Worm (Caenorhabditis elegans) whole organism, mixed stage, embryonic: ENCODE data around the gene F40G9.17.

Source experiments
- M03D4.4 ChIP-seq: sonication (generic microtip); optimal IDR thresholded peaks from 2 replicates; lab custom pipeline; 2017; ENCODE audit warnings: mild to moderate bottlenecking, missing genetic modification characterization, missing compliant biosample characterization
- bed-3 ChIP-seq: fragments of 200-800 bp; sonication (Bioruptor generic); optimal IDR thresholded peaks from 3 replicates; lab custom pipeline; 2018; ENCODE audit warnings: mild to moderate bottlenecking, missing genetic modification characterization, moderate library complexity, missing compliant biosample characterization
- blmp-1 ChIP-seq: fragments of 150-350 bp; optimal IDR thresholded peaks from 2 replicates; lab custom pipeline; 2014; ENCODE audit warnings: missing biosample characterization, missing genetic modification characterization
- ceh-39 ChIP-seq: fragments of 150-350 bp; optimal IDR thresholded peaks from 2 replicates; lab custom pipeline; 2014; ENCODE audit warnings: missing biosample characterization, missing genetic modification characterization
- ceh-43 ChIP-seq: fragments of 200-800 bp; sonication (Bioruptor generic); optimal IDR thresholded peaks from 2 replicates; lab custom pipeline; 2018; ENCODE audit warnings: mild to moderate bottlenecking, missing genetic modification characterization, moderate library complexity, missing compliant biosample characterization
- ceh-83 ChIP-seq: fragments of 200-800 bp; sonication (Bioruptor generic); optimal IDR thresholded peaks from 2 replicates; lab custom pipeline; 2018; ENCODE audit warnings: mild to moderate bottlenecking, missing genetic modification characterization, missing compliant biosample characterization
- ces-1 ChIP-seq: fragments of 150-350 bp; optimal IDR thresholded peaks from 2 replicates; lab custom pipeline; 2014; ENCODE audit warnings: missing biosample characterization, missing genetic modification reagents, missing genetic modification characterization
- cnd-1 ChIP-seq: fragments of 200-800 bp; sonication (Bioruptor generic); optimal IDR thresholded peaks from 2 replicates; lab custom pipeline; 2018; ENCODE audit warnings: mild to moderate bottlenecking, missing genetic modification characterization, missing compliant biosample characterization
- drap-1 ChIP-seq: fragments of 200-800 bp; sonication (Bioruptor generic); optimal IDR thresholded peaks from 3 replicates; lab custom pipeline; 2018; ENCODE audit warnings: mild to moderate bottlenecking, missing genetic modification characterization, missing compliant biosample characterization
- elt-1 ChIP-seq: sonication (generic microtip); optimal IDR thresholded peaks from 2 replicates; lab custom pipeline; 2017; ENCODE audit warnings: missing genetic modification characterization, mild to moderate bottlenecking, missing compliant biosample characterization, antibody characterized with exemption, moderate library complexity, borderline replicate concordance; ENCODE audit not compliant: insufficient read depth
- elt-3 ChIP-seq: fragments of 150-350 bp; optimal IDR thresholded peaks from 2 replicates; lab custom pipeline; 2014; ENCODE audit warnings: missing biosample characterization, missing genetic modification characterization
- flh-1 ChIP-seq: fragments of 200-800 bp; sonication (Bioruptor generic); optimal IDR thresholded peaks from 2 replicates; lab custom pipeline; 2018; ENCODE audit warnings: mild to moderate bottlenecking, missing genetic modification characterization, moderate library complexity, missing compliant biosample characterization
- ham-2 ChIP-seq: fragments of 200-800 bp; sonication (Bioruptor generic); optimal IDR thresholded peaks from 2 replicates; lab custom pipeline; 2018; ENCODE audit warnings: mild to moderate bottlenecking, missing genetic modification characterization, missing compliant biosample characterization
- hlh-1 ChIP-seq: fragments of 150-350 bp; optimal IDR thresholded peaks from 2 replicates; lab custom pipeline; 2014; ENCODE audit warnings: missing biosample characterization, missing genetic modification reagents, missing genetic modification characterization
- lin-13 ChIP-seq: fragments of 150-350 bp; optimal IDR thresholded peaks from 2 replicates; lab custom pipeline; 2014; ENCODE audit warnings: missing biosample characterization, missing genetic modification characterization
- lin-32 ChIP-seq: fragments of 200-800 bp; sonication (Bioruptor generic); optimal IDR thresholded peaks from 2 replicates; lab custom pipeline; 2018; ENCODE audit warnings: mild to moderate bottlenecking, missing genetic modification characterization, missing compliant biosample characterization
- lsy-2 ChIP-seq: fragments of 150-350 bp; optimal IDR thresholded peaks from 2 replicates; lab custom pipeline; 2014; ENCODE audit warnings: missing biosample characterization, missing genetic modification characterization
- mab-5 ChIP-seq: fragments of 150-350 bp; optimal IDR thresholded peaks from 2 replicates; lab custom pipeline; 2014; ENCODE audit warnings: missing biosample characterization, missing genetic modification characterization
- mep-1 ChIP-seq: fragments of 150-350 bp; optimal IDR thresholded peaks from 2 replicates; lab custom pipeline; 2017; ENCODE audit warnings: missing biosample characterization, missing genetic modification reagents, missing genetic modification characterization, inconsistent platforms
- mls-2 ChIP-seq: sonication (generic microtip); optimal IDR thresholded peaks from 2 replicates; lab custom pipeline; 2016; ENCODE audit warnings: mild to moderate bottlenecking, missing genetic modification characterization, moderate library complexity, missing compliant biosample characterization
- nhr-12 ChIP-seq: fragments of 150-350 bp; optimal IDR thresholded peaks from 2 replicates; lab custom pipeline; 2014; ENCODE audit warnings: missing biosample characterization, missing genetic modification characterization
- nhr-2 ChIP-seq: fragments of 150-350 bp; optimal IDR thresholded peaks from 2 replicates; lab custom pipeline; 2014; ENCODE audit warnings: missing biosample characterization, missing genetic modification characterization
- nhr-237 ChIP-seq: fragments of 150-350 bp; optimal IDR thresholded peaks from 2 replicates; lab custom pipeline; 2014; ENCODE audit warnings: missing biosample characterization, missing genetic modification characterization
- nhr-28 ChIP-seq: fragments of 150-350 bp; optimal IDR thresholded peaks from 2 replicates; lab custom pipeline; 2014; ENCODE audit warnings: missing biosample characterization, missing genetic modification characterization
- nhr-76 ChIP-seq: sonication (generic microtip); optimal IDR thresholded peaks from 2 replicates; lab custom pipeline; 2017; ENCODE audit warnings: missing biosample characterization, missing genetic modification characterization
- pha-4 ChIP-seq: fragments of 150-350 bp; optimal IDR thresholded peaks from 2 replicates; lab custom pipeline; 2018; ENCODE audit warnings: missing biosample characterization, missing genetic modification reagents, missing genetic modification characterization
- sem-2 ChIP-seq: fragments of 200-800 bp; sonication (Bioruptor generic); optimal IDR thresholded peaks from 2 replicates; lab custom pipeline; 2018; ENCODE audit warnings: mild to moderate bottlenecking, missing genetic modification characterization, missing compliant biosample characterization
- snpc-4 ChIP-seq: fragments of 150-350 bp; optimal IDR thresholded peaks from 2 replicates; lab custom pipeline; 2014; ENCODE audit warnings: missing biosample characterization, missing genetic modification characterization
- sptf-1 ChIP-seq: sonication (generic microtip); optimal IDR thresholded peaks from 2 replicates; lab custom pipeline; 2017; ENCODE audit warnings: mild to moderate bottlenecking, missing genetic modification characterization, moderate library complexity, missing compliant biosample characterization
- tbx-8 ChIP-seq: fragments of 200-800 bp; sonication (Bioruptor generic); optimal IDR thresholded peaks from 2 replicates; lab custom pipeline; 2018; ENCODE audit warnings: mild to moderate bottlenecking, missing genetic modification characterization, moderate library complexity, missing compliant biosample characterization
- unc-120 ChIP-seq: sonication (generic microtip); optimal IDR thresholded peaks from 2 replicates; lab custom pipeline; 2017; ENCODE audit warnings: missing genetic modification characterization, missing compliant biosample characterization; ENCODE audit not compliant: poor library complexity, severe bottlenecking
- unc-39 ChIP-seq: fragments of 150-350 bp; optimal IDR thresholded peaks from 2 replicates; lab custom pipeline; 2014; ENCODE audit warnings: missing biosample characterization, missing genetic modification characterization
- unc-62 ChIP-seq: fragments of 150-350 bp; optimal IDR thresholded peaks from 2 replicates; lab custom pipeline; 2014; ENCODE audit warnings: missing biosample characterization, missing genetic modification reagents, missing genetic modification characterization
- zip-8 ChIP-seq: fragments of 150-350 bp; optimal IDR thresholded peaks from 2 replicates; lab custom pipeline; 2014; ENCODE audit warnings: missing biosample characterization, missing genetic modification characterization
- ztf-11 ChIP-seq: fragments of 150-350 bp; optimal IDR thresholded peaks from 2 replicates; lab custom pipeline; 2014; ENCODE audit warnings: missing biosample characterization, missing genetic modification characterization

The F40G9.17 gene

ce11 chrIII:230129-230528 lies 35.9 kb downstream of the F40G9.17 start, which contains the start of gene hpo-38:
Gene hpo-38 (plus strand): TSS chrIII:230429.
- TF ChIP-seq drap-1 (GFP tag; lab: Kevin White, UChicago), result no peak
- TF ChIP-seq tbx-8 (GFP tag; lab: Kevin White, UChicago), result no peak
- no peak for TF ChIP-seq nhr-76 (tag; lab: Kevin White, UChicago)
- TF ChIP-seq unc-120 (tag; lab: Kevin White, UChicago), result no peak
- no peak for TF ChIP-seq nhr-237 (tag; lab: Kevin White, UChicago)
- no peak for TF ChIP-seq ceh-83 (GFP tag; lab: Kevin White, UChicago)
- TF ChIP-seq lsy-2 (tag; lab: Kevin White, UChicago), result no peak
- TF ChIP-seq zip-8 (tag; lab: Kevin White, UChicago), result no peak
- TF ChIP-seq blmp-1 (tag; lab: Kevin White, UChicago), result no peak
- no peak for TF ChIP-seq mep-1 (tag; lab: Kevin White, UChicago)
- TF ChIP-seq nhr-2 (tag; lab: Kevin White, UChicago), result no peak
- TF ChIP-seq pha-4 (tag; lab: Kevin White, UChicago), result no peak

ce11 chrIII:235115-235514 lies 40.9 kb downstream of the F40G9.17 start:
- TF ChIP-seq snpc-4 (tag; lab: Kevin White, UChicago) (no peak), bed-3 (GFP tag; lab: Kevin White, UChicago) (no peak), flh-1 (GFP tag; lab: Kevin White, UChicago) (no peak), zip-8 (tag; lab: Kevin White, UChicago) (no peak), tbx-8 (GFP tag; lab: Kevin White, UChicago) (no peak), ztf-11 (tag; lab: Kevin White, UChicago) (no peak), nhr-28 (no peak), mab-5 (tag; lab: Kevin White, UChicago) (no peak), elt-3 (tag; lab: Kevin White, UChicago) (no peak), nhr-2 (tag; lab: Kevin White, UChicago) (no peak), M03D4.4 (tag; lab: Kevin White, UChicago) (peak; percentile 35), mep-1 (tag; lab: Kevin White, UChicago) (no peak), unc-39 (tag; lab: Kevin White, UChicago) (no peak), nhr-76 (tag; lab: Kevin White, UChicago) (no peak), nhr-237 (tag; lab: Kevin White, UChicago) (no peak), elt-1 (tag; lab: Kevin White, UChicago) (no peak), unc-62 (GFP tag; lab: Kevin White, UChicago) (no peak), pha-4 (tag; lab: Kevin White, UChicago) (no peak), ces-1 (GFP tag; lab: Kevin White, UChicago) (peak; percentile 76), ceh-43 (GFP tag; lab: Kevin White, UChicago) (no peak), lin-13 (tag; lab: Kevin White, UChicago) (no peak), cnd-1 (no peak), ham-2 (GFP tag; lab: Kevin White, UChicago) (no peak), ceh-83 (GFP tag; lab: Kevin White, UChicago) (peak; percentile 29), lin-32 (GFP tag; lab: Kevin White, UChicago) (no peak), nhr-12 (no peak), lsy-2 (tag; lab: Kevin White, UChicago) (peak; percentile 20), sptf-1 (tag; lab: Kevin White, UChicago) (peak; percentile 62), sem-2 (GFP tag; lab: Kevin White, UChicago) (no peak), unc-120 (tag; lab: Kevin White, UChicago) (peak; percentile 44), ceh-39 (tag; lab: Kevin White, UChicago) (peak; percentile 12), hlh-1 (tag; lab: Kevin White, UChicago) (no peak), drap-1 (GFP tag; lab: Kevin White, UChicago) (peak; percentile 20), mls-2 (peak; percentile 50)
- TF ChIP-seq, all 35 proteins: peak for 9

- TF ChIP-seq unc-39 (tag; lab: Kevin White, UChicago) (no peak), ceh-43 (GFP tag; lab: Kevin White, UChicago) (no peak), unc-62 (GFP tag; lab: Kevin White, UChicago) (no peak), ceh-39 (tag; lab: Kevin White, UChicago) (no peak), nhr-76 (tag; lab: Kevin White, UChicago) (no peak), elt-3 (tag; lab: Kevin White, UChicago) (no peak), sem-2 (GFP tag; lab: Kevin White, UChicago) (no peak), nhr-12 (no peak), drap-1 (GFP tag; lab: Kevin White, UChicago) (no peak), snpc-4 (tag; lab: Kevin White, UChicago) (no peak), M03D4.4 (tag; lab: Kevin White, UChicago) (no peak), flh-1 (GFP tag; lab: Kevin White, UChicago) (no peak), unc-120 (tag; lab: Kevin White, UChicago) (no peak), sptf-1 (tag; lab: Kevin White, UChicago) (no peak), ham-2 (GFP tag; lab: Kevin White, UChicago) (no peak), lin-32 (GFP tag; lab: Kevin White, UChicago) (no peak)
Observed at ce11 chrIII:235544-235943, 41.3 kb downstream of the F40G9.17 start, which contains the start of gene hpo-29. Gene hpo-29 (plus strand): TSS chrIII:235844.
